Worm (Caenorhabditis elegans) whole organism, early embryonic: ENCODE results near the gene F13E6.1.

Experiments
- B0310.2 ChIP-seq: sonication (generic microtip); optimal IDR thresholded peaks from 2 replicates; lab custom pipeline; 2016; ENCODE audit warnings: mild to moderate bottlenecking, missing genetic modification characterization, missing compliant biosample characterization
- F13C5.2 ChIP-seq: sonication (generic microtip); optimal IDR thresholded peaks from 2 replicates; lab custom pipeline; 2017; ENCODE audit warnings: mild to moderate bottlenecking, missing genetic modification characterization, inconsistent platforms, missing compliant biosample characterization
- aly-1 ChIP-seq: sonication (generic microtip); optimal IDR thresholded peaks from 2 replicates; lab custom pipeline; 2016; ENCODE audit warnings: missing genetic modification characterization, missing compliant biosample characterization
- ama-1 ChIP-seq: fragments of 150-350 bp; optimal IDR thresholded peaks from 2 replicates; lab custom pipeline; 2014
- ceh-13 ChIP-seq: fragments of 200-800 bp; sonication (Bioruptor generic); optimal IDR thresholded peaks from 2 replicates; lab custom pipeline; 2018; ENCODE audit warnings: mild to moderate bottlenecking, missing genetic modification characterization, missing compliant biosample characterization
- ceh-36 ChIP-seq: sonication (generic microtip); optimal IDR thresholded peaks from 2 replicates; lab custom pipeline; 2016; ENCODE audit warnings: missing genetic modification characterization, inconsistent platforms, missing compliant biosample characterization
- ets-7 ChIP-seq: sonication (generic microtip); optimal IDR thresholded peaks from 2 replicates; lab custom pipeline; 2016; ENCODE audit warnings: missing genotype, missing genetic modification characterization, missing compliant biosample characterization
- flt-1 ChIP-seq: fragments of 200-800 bp; sonication (Bioruptor generic); IDR thresholded peaks from 2 replicates; pipeline ENCODE4 v1.3.6; 2022; ENCODE audit warnings: missing genetic modification characterization, missing compliant biosample characterization
- hmbx-1 ChIP-seq: sonication (generic microtip); optimal IDR thresholded peaks from 2 replicates; lab custom pipeline; 2016; ENCODE audit warnings: mild to moderate bottlenecking, missing genetic modification characterization, missing compliant biosample characterization
- hmg-4 ChIP-seq: fragments of 200-800 bp; sonication (Bioruptor generic); optimal IDR thresholded peaks from 2 replicates; lab custom pipeline; 2018; ENCODE audit warnings: mild to moderate bottlenecking, missing genetic modification characterization, missing compliant biosample characterization
- hnd-1 ChIP-seq: sonication (generic microtip); optimal IDR thresholded peaks from 2 replicates; lab custom pipeline; 2016; ENCODE audit warnings: missing genetic modification characterization, missing compliant biosample characterization
- pes-1 ChIP-seq: fragments of 200-800 bp; sonication (Bioruptor generic); IDR thresholded peaks from 2 replicates; pipeline ENCODE4 v1.3.6; 2022; ENCODE audit warnings: missing genetic modification reagents, missing genetic modification characterization, missing compliant biosample characterization
- scrt-1 ChIP-seq: fragments of 200-800 bp; sonication (Bioruptor generic); IDR thresholded peaks from 2 replicates; pipeline ENCODE4 v1.3.6; 2022; ENCODE audit warnings: missing genetic modification characterization, missing compliant biosample characterization
- sea-1 ChIP-seq: fragments of 200-800 bp; sonication (Bioruptor generic); conservative IDR thresholded peaks from 2 replicates; pipeline ENCODE4 v1.3.6; 2022; ENCODE audit warnings: missing genetic modification characterization, missing compliant biosample characterization
- tbx-11 ChIP-seq: fragments of 200-800 bp; sonication (Bioruptor generic); IDR thresholded peaks from 2 replicates; pipeline ENCODE4 v1.3.6; 2022; ENCODE audit warnings: missing genetic modification characterization, missing compliant biosample characterization
- tbx-37 ChIP-seq: fragments of 200-800 bp; sonication (Bioruptor generic); conservative IDR thresholded peaks from 2 replicates; pipeline ENCODE4 v1.3.6; 2022; ENCODE audit warnings: missing genetic modification reagents, missing genetic modification characterization, missing compliant biosample characterization
- tra-4 ChIP-seq: sonication (generic microtip); optimal IDR thresholded peaks from 2 replicates; lab custom pipeline; 2017; ENCODE audit warnings: missing genetic modification characterization, missing compliant biosample characterization

The F13E6.1 gene

DNA sequence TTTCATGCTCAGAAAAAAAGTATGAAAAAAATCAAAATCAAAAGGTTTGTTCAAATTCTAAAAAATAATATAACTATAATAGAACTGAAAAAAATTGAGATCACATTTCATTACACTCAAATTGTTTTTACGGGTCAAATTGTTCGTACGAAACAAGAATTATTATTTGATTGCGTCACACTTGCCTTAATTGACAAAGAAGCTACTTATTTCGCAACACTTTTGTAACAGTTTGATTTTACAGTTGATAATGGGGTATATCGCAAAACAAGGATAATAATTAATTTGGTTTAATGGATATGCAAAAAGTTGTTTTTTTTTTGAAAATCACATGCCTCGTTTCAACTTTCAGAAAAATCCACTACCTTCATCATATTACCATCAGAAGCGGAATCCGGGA, 15.1 kb upstream of the F13E6.1 start:
- no peak for TF ChIP-seq tbx-11 (GFP tag; lab: Robert Waterston, UW)
- TF ChIP-seq aly-1 (tag; lab: Kevin White, UChicago), result no peak
- TF ChIP-seq hnd-1 (tag; lab: Kevin White, UChicago), result no peak
- no peak for TF ChIP-seq ama-1
- no peak for TF ChIP-seq hmbx-1 (tag; lab: Kevin White, UChicago)
- no peak for TF ChIP-seq pes-1 (GFP tag; lab: Robert Waterston, UW)
- no peak for TF ChIP-seq tra-4
- TF ChIP-seq F13C5.2, result no peak

ce11 chrX:10691643-10692042, 14.7 kb upstream of the F13E6.1 start, which contains the start of gene yap-1:
yap-1 (plus strand) TSS chrX:10691943.
- TF ChIP-seq pes-1 (GFP tag; lab: Robert Waterston, UW), result no peak
- TF ChIP-seq ceh-13 (GFP tag; lab: Kevin White, UChicago), result no peak
- no peak for TF ChIP-seq F13C5.2
- no peak for TF ChIP-seq tbx-11 (GFP tag; lab: Robert Waterston, UW)

- TF ChIP-seq tra-4, result no peak
- TF ChIP-seq hmg-4 (GFP tag; lab: Kevin White, UChicago), result peak; percentile 2
Observed at ce11 chrX:10691232-10691631, 14.3 kb upstream of the F13E6.1 start.

ce11 chrX:10689729-10690128, 12.8 kb upstream of the F13E6.1 start:
- TF ChIP-seq ama-1, result no peak

ce11 chrX:10688311-10688710, 11.4 kb upstream of the F13E6.1 start:
- TF ChIP-seq scrt-1 (GFP tag; lab: Robert Waterston, UW) (no peak), flt-1 (GFP tag; lab: Robert Waterston, UW) (no peak), ceh-13 (GFP tag; lab: Kevin White, UChicago) (no peak), sea-1 (no peak), hmbx-1 (tag; lab: Kevin White, UChicago) (no peak), B0310.2 (tag; lab: Kevin White, UChicago) (no peak), tbx-37 (GFP tag; lab: Robert Waterston, UW) (no peak)

DNA sequence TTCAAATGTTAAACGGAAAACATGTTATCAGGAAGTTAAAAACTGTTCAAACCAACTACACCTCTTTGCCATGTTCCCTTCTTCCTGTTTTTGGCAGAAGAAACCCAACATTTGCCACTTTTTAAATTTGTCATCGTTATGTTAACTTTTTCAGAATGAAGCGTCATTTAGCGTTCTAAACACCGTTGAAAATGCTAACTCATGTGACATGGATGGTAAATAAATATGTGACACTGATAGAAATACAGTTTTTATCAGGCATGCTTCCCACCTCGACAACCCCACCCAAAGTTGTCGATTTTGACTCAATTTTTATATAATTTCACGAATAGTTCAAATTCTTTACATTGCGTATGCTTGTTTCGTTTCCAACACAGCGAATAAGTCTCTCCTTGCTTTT, 10.4 kb upstream of the F13E6.1 start:
- TF ChIP-seq hnd-1 (tag; lab: Kevin White, UChicago), result no peak
- TF ChIP-seq B0310.2 (tag; lab: Kevin White, UChicago), result no peak
- TF ChIP-seq tbx-37 (GFP tag; lab: Robert Waterston, UW), result no peak
- no peak for TF ChIP-seq flt-1 (GFP tag; lab: Robert Waterston, UW)
- TF ChIP-seq pes-1 (GFP tag; lab: Robert Waterston, UW), result no peak
- no peak for TF ChIP-seq ama-1

DNA sequence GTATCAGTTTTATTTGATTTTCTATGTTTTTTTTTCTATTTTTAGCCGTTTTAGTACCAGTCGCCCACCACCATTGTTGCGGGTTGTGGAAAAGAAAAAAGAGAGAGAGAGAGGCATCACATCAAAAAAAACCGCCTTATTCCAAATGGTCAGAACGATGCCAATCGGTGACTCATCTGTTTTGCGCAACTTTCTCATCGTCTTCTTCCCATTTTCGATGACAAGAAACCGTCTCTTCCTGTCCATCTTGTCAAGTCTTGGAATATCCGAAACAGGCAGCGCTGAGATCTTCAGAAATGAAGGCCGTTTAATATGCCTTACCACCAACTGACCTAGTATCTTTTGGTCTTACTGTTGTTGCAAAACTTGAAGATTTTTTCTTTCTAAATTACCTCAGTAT, 9.6 kb upstream of the F13E6.1 start:
- TF ChIP-seq tra-4 (no peak), ama-1 (no peak), aly-1 (tag; lab: Kevin White, UChicago) (no peak), B0310.2 (tag; lab: Kevin White, UChicago) (no peak), sea-1 (no peak), scrt-1 (GFP tag; lab: Robert Waterston, UW) (no peak), F13C5.2 (no peak), pes-1 (GFP tag; lab: Robert Waterston, UW) (no peak), hmbx-1 (tag; lab: Kevin White, UChicago) (no peak), tbx-37 (GFP tag; lab: Robert Waterston, UW) (no peak)

- TF ChIP-seq hmg-4 (GFP tag; lab: Kevin White, UChicago) (peak; percentile 31), tbx-37 (GFP tag; lab: Robert Waterston, UW) (no peak)
Observed at ce11 chrX:10684533-10684932, 7.6 kb upstream of the F13E6.1 start.

DNA sequence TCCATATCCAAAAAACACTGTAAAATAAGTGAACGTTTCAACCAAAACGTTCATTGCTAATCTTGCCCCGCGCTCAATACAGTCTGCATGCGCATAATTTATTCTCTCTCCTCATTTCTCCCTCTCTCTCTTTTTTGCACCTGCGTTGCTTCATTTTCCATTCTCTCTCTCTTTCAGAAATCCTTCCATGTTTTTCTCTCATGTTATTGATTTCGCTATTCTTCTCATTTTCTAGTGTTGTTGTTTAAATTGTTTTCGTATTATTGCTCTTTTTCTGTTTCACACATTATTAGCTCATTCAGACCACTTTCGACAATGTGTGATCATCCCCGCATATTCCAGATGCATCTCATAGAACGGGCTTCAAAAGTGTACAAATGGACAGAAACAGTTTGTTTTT, 4.8 kb upstream of the F13E6.1 start, which contains the start of gene phf-31:
Gene phf-31 (plus strand): TSS at position 301 of the 400 bp plus-strand sequence.
- TF ChIP-seq tbx-37 (GFP tag; lab: Robert Waterston, UW) (no peak), hmg-4 (GFP tag; lab: Kevin White, UChicago) (no peak), aly-1 (tag; lab: Kevin White, UChicago) (no peak), ceh-36 (tag; lab: Kevin White, UChicago) (no peak), sea-1 (no peak), hmbx-1 (tag; lab: Kevin White, UChicago) (no peak), pes-1 (GFP tag; lab: Robert Waterston, UW) (no peak), tra-4 (no peak), F13C5.2 (no peak), hnd-1 (tag; lab: Kevin White, UChicago) (no peak), ama-1 (no peak), tbx-11 (GFP tag; lab: Robert Waterston, UW) (no peak), flt-1 (GFP tag; lab: Robert Waterston, UW) (no peak), scrt-1 (GFP tag; lab: Robert Waterston, UW) (no peak), B0310.2 (tag; lab: Kevin White, UChicago) (no peak), ets-7 (tag; lab: Kevin White, UChicago) (no peak)

ce11 chrX:10679193-10679592, 2.3 kb upstream of the F13E6.1 start:
- no peak for TF ChIP-seq hmbx-1 (tag; lab: Kevin White, UChicago)
